Worm (Caenorhabditis elegans): ENCODE measurements around the gene cyp-13A1.

DNA sequence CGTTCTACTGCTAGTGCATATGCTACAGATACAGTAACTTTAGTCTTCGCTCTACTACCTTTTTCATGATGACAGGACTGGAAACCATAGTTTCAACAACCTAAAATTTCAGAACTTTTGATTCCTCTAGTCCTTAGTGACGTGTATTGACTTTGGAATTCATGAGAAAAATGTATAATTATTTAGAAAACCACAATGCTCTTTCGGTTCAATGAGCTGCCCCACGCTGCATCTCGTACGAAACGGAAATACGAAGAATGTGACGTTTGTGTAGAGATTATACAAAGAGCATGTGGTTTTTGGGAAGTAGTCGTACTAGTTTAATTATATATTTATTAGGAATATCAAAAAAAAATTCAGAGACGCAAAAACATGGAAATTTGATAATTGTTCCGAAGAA is 3.3 kb downstream of the cyp-13A1 start:
- TF ChIP-seq fkh-10 (GFP tag; optimal IDR thresholded peaks at IDR 0.05), result no peak
- TF ChIP-seq lim-6 (tag; optimal IDR thresholded peaks at IDR 0.05), result no peak
- no peak for TF ChIP-seq ama-1 (optimal IDR thresholded peaks at IDR 0.05)
- no peak for TF ChIP-seq ceh-45 (GFP tag; IDR thresholded peaks at IDR 0.05)
- no peak for TF ChIP-seq nhr-11 (tag; optimal IDR thresholded peaks at IDR 0.05)
- TF ChIP-seq tbx-2 (tag; optimal IDR thresholded peaks at IDR 0.05), result no peak
